Worm (Caenorhabditis elegans): ENCODE measurements around the gene acs-19.
"Not testable (repeated sequence)": the region's sequence is repeated elsewhere in the genome, so short reads cannot be mapped to it uniquely, and the experiment has no call there.

- TF ChIP-seq mel-28 (tag; optimal IDR thresholded peaks at IDR 0.05; ENCODE audit: borderline replicate concordance); hmg-20 (GFP tag; IDR thresholded peaks at IDR 0.05); ceh-79 (tag; optimal IDR thresholded peaks at IDR 0.05); ama-1 (optimal IDR thresholded peaks at IDR 0.05); ama-1 (GFP tag; optimal IDR thresholded peaks at IDR 0.05); C06A6.2 (GFP tag; conservative IDR thresholded peaks at IDR 0.05); Y67H2A.10 (GFP tag; conservative IDR thresholded peaks at IDR 0.05); ceh-91 (GFP tag; IDR thresholded peaks at IDR 0.05); nhr-27 (tag; optimal IDR thresholded peaks at IDR 0.05); lir-1 (GFP tag; conservative IDR thresholded peaks at IDR 0.05); ZK185.1 (tag; optimal IDR thresholded peaks at IDR 0.05; ENCODE audit: poor library complexity, severe bottlenecking); F52B5.7 (tag; optimal IDR thresholded peaks at IDR 0.05); hmg-1.2 (GFP tag; IDR thresholded peaks at IDR 0.05); B0336.3 (GFP tag; IDR thresholded peaks at IDR 0.05): not testable (repeated sequence)
Observed at ce11 chrIII:3845708-3846107, 18.6 kb upstream of the acs-19 start.
